Worm (Caenorhabditis elegans) whole organism, mixed stage, embryonic: ENCODE measurements around the gene dpy-2.

Source experiments
- M03D4.4 ChIP-seq: sonication (generic microtip); optimal IDR thresholded peaks from 2 replicates; lab custom pipeline; 2017; ENCODE audit warnings: mild to moderate bottlenecking, missing genetic modification characterization, missing compliant biosample characterization
- bed-3 ChIP-seq: fragments of 200-800 bp; sonication (Bioruptor generic); optimal IDR thresholded peaks from 3 replicates; lab custom pipeline; 2018; ENCODE audit warnings: mild to moderate bottlenecking, missing genetic modification characterization, moderate library complexity, missing compliant biosample characterization
- blmp-1 ChIP-seq: fragments of 150-350 bp; optimal IDR thresholded peaks from 2 replicates; lab custom pipeline; 2014; ENCODE audit warnings: missing biosample characterization, missing genetic modification characterization
- ceh-39 ChIP-seq: fragments of 150-350 bp; optimal IDR thresholded peaks from 2 replicates; lab custom pipeline; 2014; ENCODE audit warnings: missing biosample characterization, missing genetic modification characterization
- ceh-43 ChIP-seq: fragments of 200-800 bp; sonication (Bioruptor generic); optimal IDR thresholded peaks from 2 replicates; lab custom pipeline; 2018; ENCODE audit warnings: mild to moderate bottlenecking, missing genetic modification characterization, moderate library complexity, missing compliant biosample characterization
- ceh-83 ChIP-seq: fragments of 200-800 bp; sonication (Bioruptor generic); optimal IDR thresholded peaks from 2 replicates; lab custom pipeline; 2018; ENCODE audit warnings: mild to moderate bottlenecking, missing genetic modification characterization, missing compliant biosample characterization
- cnd-1 ChIP-seq: fragments of 200-800 bp; sonication (Bioruptor generic); optimal IDR thresholded peaks from 2 replicates; lab custom pipeline; 2018; ENCODE audit warnings: mild to moderate bottlenecking, missing genetic modification characterization, missing compliant biosample characterization
- elt-1 ChIP-seq: sonication (generic microtip); optimal IDR thresholded peaks from 2 replicates; lab custom pipeline; 2017; ENCODE audit warnings: missing genetic modification characterization, mild to moderate bottlenecking, missing compliant biosample characterization, antibody characterized with exemption, moderate library complexity, borderline replicate concordance; ENCODE audit not compliant: insufficient read depth
- elt-3 ChIP-seq: fragments of 150-350 bp; optimal IDR thresholded peaks from 2 replicates; lab custom pipeline; 2014; ENCODE audit warnings: missing biosample characterization, missing genetic modification characterization
- flh-1 ChIP-seq: fragments of 200-800 bp; sonication (Bioruptor generic); optimal IDR thresholded peaks from 2 replicates; lab custom pipeline; 2018; ENCODE audit warnings: mild to moderate bottlenecking, missing genetic modification characterization, moderate library complexity, missing compliant biosample characterization
- ham-2 ChIP-seq: fragments of 200-800 bp; sonication (Bioruptor generic); optimal IDR thresholded peaks from 2 replicates; lab custom pipeline; 2018; ENCODE audit warnings: mild to moderate bottlenecking, missing genetic modification characterization, missing compliant biosample characterization
- hlh-1 ChIP-seq: fragments of 150-350 bp; optimal IDR thresholded peaks from 2 replicates; lab custom pipeline; 2014; ENCODE audit warnings: missing biosample characterization, missing genetic modification reagents, missing genetic modification characterization
- lin-13 ChIP-seq: fragments of 150-350 bp; optimal IDR thresholded peaks from 2 replicates; lab custom pipeline; 2014; ENCODE audit warnings: missing biosample characterization, missing genetic modification characterization
- lin-32 ChIP-seq: fragments of 200-800 bp; sonication (Bioruptor generic); optimal IDR thresholded peaks from 2 replicates; lab custom pipeline; 2018; ENCODE audit warnings: mild to moderate bottlenecking, missing genetic modification characterization, missing compliant biosample characterization
- lsy-2 ChIP-seq: fragments of 150-350 bp; optimal IDR thresholded peaks from 2 replicates; lab custom pipeline; 2014; ENCODE audit warnings: missing biosample characterization, missing genetic modification characterization
- mep-1 ChIP-seq: fragments of 150-350 bp; optimal IDR thresholded peaks from 2 replicates; lab custom pipeline; 2017; ENCODE audit warnings: missing biosample characterization, missing genetic modification reagents, missing genetic modification characterization, inconsistent platforms
- mls-2 ChIP-seq: sonication (generic microtip); optimal IDR thresholded peaks from 2 replicates; lab custom pipeline; 2016; ENCODE audit warnings: mild to moderate bottlenecking, missing genetic modification characterization, moderate library complexity, missing compliant biosample characterization
- nhr-2 ChIP-seq: fragments of 150-350 bp; optimal IDR thresholded peaks from 2 replicates; lab custom pipeline; 2014; ENCODE audit warnings: missing biosample characterization, missing genetic modification characterization
- nhr-237 ChIP-seq: fragments of 150-350 bp; optimal IDR thresholded peaks from 2 replicates; lab custom pipeline; 2014; ENCODE audit warnings: missing biosample characterization, missing genetic modification characterization
- nhr-28 ChIP-seq: fragments of 150-350 bp; optimal IDR thresholded peaks from 2 replicates; lab custom pipeline; 2014; ENCODE audit warnings: missing biosample characterization, missing genetic modification characterization
- nhr-76 ChIP-seq: sonication (generic microtip); optimal IDR thresholded peaks from 2 replicates; lab custom pipeline; 2017; ENCODE audit warnings: missing biosample characterization, missing genetic modification characterization
- pha-4 ChIP-seq: fragments of 150-350 bp; optimal IDR thresholded peaks from 2 replicates; lab custom pipeline; 2018; ENCODE audit warnings: missing biosample characterization, missing genetic modification reagents, missing genetic modification characterization
- sem-2 ChIP-seq: fragments of 200-800 bp; sonication (Bioruptor generic); optimal IDR thresholded peaks from 2 replicates; lab custom pipeline; 2018; ENCODE audit warnings: mild to moderate bottlenecking, missing genetic modification characterization, missing compliant biosample characterization
- snpc-4 ChIP-seq: fragments of 150-350 bp; optimal IDR thresholded peaks from 2 replicates; lab custom pipeline; 2014; ENCODE audit warnings: missing biosample characterization, missing genetic modification characterization
- sptf-1 ChIP-seq: sonication (generic microtip); optimal IDR thresholded peaks from 2 replicates; lab custom pipeline; 2017; ENCODE audit warnings: mild to moderate bottlenecking, missing genetic modification characterization, moderate library complexity, missing compliant biosample characterization
- tbx-8 ChIP-seq: fragments of 200-800 bp; sonication (Bioruptor generic); optimal IDR thresholded peaks from 2 replicates; lab custom pipeline; 2018; ENCODE audit warnings: mild to moderate bottlenecking, missing genetic modification characterization, moderate library complexity, missing compliant biosample characterization
- unc-120 ChIP-seq: sonication (generic microtip); optimal IDR thresholded peaks from 2 replicates; lab custom pipeline; 2017; ENCODE audit warnings: missing genetic modification characterization, missing compliant biosample characterization; ENCODE audit not compliant: poor library complexity, severe bottlenecking
- unc-62 ChIP-seq: fragments of 150-350 bp; optimal IDR thresholded peaks from 2 replicates; lab custom pipeline; 2014; ENCODE audit warnings: missing biosample characterization, missing genetic modification reagents, missing genetic modification characterization
- zip-8 ChIP-seq: fragments of 150-350 bp; optimal IDR thresholded peaks from 2 replicates; lab custom pipeline; 2014; ENCODE audit warnings: missing biosample characterization, missing genetic modification characterization
- ztf-11 ChIP-seq: fragments of 150-350 bp; optimal IDR thresholded peaks from 2 replicates; lab custom pipeline; 2014; ENCODE audit warnings: missing biosample characterization, missing genetic modification characterization

Gene dpy-2

ce11 chrII:6713832-6714342 is at the start of gene dpy-2:
Gene dpy-2 (plus strand): TSS chrII:6714292.
- TF ChIP-seq flh-1 = no peak
- TF ChIP-seq lsy-2 = no peak
- TF ChIP-seq pha-4 (tag; lab: Kevin White, UChicago) = no peak
- TF ChIP-seq cnd-1 (tag; lab: Kevin White, UChicago) = no peak
- no peak for TF ChIP-seq lin-13 (tag; lab: Kevin White, UChicago)
- TF ChIP-seq sptf-1 (tag; lab: Kevin White, UChicago) = no peak
- TF ChIP-seq ceh-43 = no peak
- TF ChIP-seq nhr-2 (tag; lab: Kevin White, UChicago) = no peak
- peak; percentile 82 for TF ChIP-seq blmp-1
- peak; percentile 34 for TF ChIP-seq elt-3 (tag; lab: Kevin White, UChicago)
- no peak for TF ChIP-seq M03D4.4 (tag; lab: Kevin White, UChicago)
- TF ChIP-seq elt-1 = peak; percentile 8
- no peak for TF ChIP-seq ztf-11 (tag; lab: Kevin White, UChicago)
- no peak for TF ChIP-seq zip-8 (tag; lab: Kevin White, UChicago)
- TF ChIP-seq ham-2 (GFP tag; lab: Kevin White, UChicago) = no peak
- no peak for TF ChIP-seq lin-32 (GFP tag; lab: Kevin White, UChicago)
- no peak for TF ChIP-seq nhr-28
- TF ChIP-seq unc-62 (GFP tag; lab: Kevin White, UChicago) = peak; percentile 23
- no peak for TF ChIP-seq unc-120 (tag; lab: Kevin White, UChicago)

- no peak for TF ChIP-seq nhr-2 (tag; lab: Kevin White, UChicago)
- TF ChIP-seq nhr-76 (tag; lab: Kevin White, UChicago) = no peak
- no peak for TF ChIP-seq ztf-11 (tag; lab: Kevin White, UChicago)
- no peak for TF ChIP-seq nhr-237 (tag; lab: Kevin White, UChicago)
Observed at ce11 chrII:6665908-6666307, 48.2 kb upstream of the dpy-2 start.

- TF ChIP-seq nhr-2 (tag; lab: Kevin White, UChicago) (no peak), flh-1 (no peak), elt-1 (no peak), ham-2 (GFP tag; lab: Kevin White, UChicago) (no peak), ceh-39 (tag; lab: Kevin White, UChicago) (no peak), ceh-43 (no peak), cnd-1 (tag; lab: Kevin White, UChicago) (no peak), unc-120 (tag; lab: Kevin White, UChicago) (no peak), lin-32 (GFP tag; lab: Kevin White, UChicago) (no peak), tbx-8 (GFP tag; lab: Kevin White, UChicago) (no peak), mep-1 (tag; lab: Kevin White, UChicago) (no peak), bed-3 (no peak), hlh-1 (no peak), ceh-83 (GFP tag; lab: Kevin White, UChicago) (no peak), sem-2 (GFP tag; lab: Kevin White, UChicago) (no peak), unc-62 (GFP tag; lab: Kevin White, UChicago) (no peak)
Observed at ce11 chrII:6666598-6666997, 47.5 kb upstream of the dpy-2 start, which contains the start of gene T19D12.1. Gene T19D12.1 (plus strand): TSS chrII:6666898.

- TF ChIP-seq lin-13 (tag; lab: Kevin White, UChicago) = no peak
Observed at ce11 chrII:6667534-6667933, 46.6 kb upstream of the dpy-2 start.

ce11 chrII:6668496-6668895 is 45.6 kb upstream of the dpy-2 start:
- TF ChIP-seq ham-2 (GFP tag; lab: Kevin White, UChicago) = no peak
- no peak for TF ChIP-seq nhr-237 (tag; lab: Kevin White, UChicago)
- TF ChIP-seq bed-3 = no peak
- TF ChIP-seq mls-2 (tag; lab: Kevin White, UChicago) = no peak
- TF ChIP-seq hlh-1 = no peak
- no peak for TF ChIP-seq elt-1
- no peak for TF ChIP-seq lsy-2
- TF ChIP-seq mep-1 (tag; lab: Kevin White, UChicago) = no peak
- no peak for TF ChIP-seq ceh-43
- no peak for TF ChIP-seq ceh-83 (GFP tag; lab: Kevin White, UChicago)
- no peak for TF ChIP-seq unc-62 (GFP tag; lab: Kevin White, UChicago)
- TF ChIP-seq snpc-4 (tag; lab: Kevin White, UChicago) = no peak
- no peak for TF ChIP-seq tbx-8 (GFP tag; lab: Kevin White, UChicago)
- no peak for TF ChIP-seq flh-1
- no peak for TF ChIP-seq lin-13 (tag; lab: Kevin White, UChicago)
- TF ChIP-seq zip-8 (tag; lab: Kevin White, UChicago) = no peak
- TF ChIP-seq blmp-1 = no peak
- TF ChIP-seq ceh-39 (tag; lab: Kevin White, UChicago) = no peak
- TF ChIP-seq, all 35 proteins: peak for 0
